Fruit fly (Drosophila melanogaster): ENCODE measurements around the gene CG8833.
A peak's percentile ranks its signal among the peaks of the same experiment; 100 is the strongest.

CG8833 gene

DNA sequence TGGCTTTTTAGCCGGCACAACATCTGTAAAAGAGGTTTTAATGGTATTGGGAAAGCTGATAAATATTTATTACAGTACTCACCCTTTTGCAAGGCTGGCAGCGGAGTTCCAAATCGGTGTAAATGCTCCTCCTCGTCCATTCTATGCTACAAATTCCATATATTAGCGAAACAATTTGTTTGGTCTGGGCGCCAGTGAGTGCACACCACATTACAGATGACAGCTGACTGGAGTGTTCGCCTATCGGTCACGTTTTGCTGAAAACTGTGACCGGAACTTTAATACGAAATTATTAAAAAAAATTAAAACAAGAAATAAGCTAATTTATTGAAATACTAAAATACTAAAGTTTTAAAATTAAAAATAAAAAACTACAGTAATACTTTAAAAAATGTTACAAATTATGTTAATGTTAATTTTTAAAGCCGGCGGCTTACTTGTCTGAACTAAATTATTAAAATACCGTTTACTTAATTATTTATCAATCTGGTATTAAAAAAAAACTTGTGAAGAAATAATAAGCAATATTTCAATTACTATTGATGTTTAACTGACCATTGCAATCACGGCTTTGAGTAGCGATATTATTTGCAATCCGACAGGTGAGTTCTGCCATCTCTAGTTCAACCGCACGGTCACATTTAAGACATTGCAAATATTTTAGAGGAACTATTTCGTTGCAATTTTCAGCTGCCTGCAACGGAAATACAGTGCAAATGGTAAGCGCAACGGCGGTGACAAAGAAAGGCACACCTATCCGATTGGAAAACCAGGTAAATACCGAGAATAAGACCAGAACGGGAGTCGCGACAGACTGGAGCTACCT, at the start of gene CG8833, which contains the start of gene DCTN1-p150 (continued):
- TF ChIP-seq CG17186 (GFP tag; optimal IDR thresholded peaks at IDR 0.05) (no peak), CG17359 (tag; optimal IDR thresholded peaks at IDR 0.05) (no peak), CG17568 (GFP tag; optimal IDR thresholded peaks at IDR 0.05) (no peak), CG33557 (GFP tag; optimal IDR thresholded peaks at IDR 0.05) (no peak), HHEX (GFP tag; optimal IDR thresholded peaks at IDR 0.05) (no peak), crc (GFP tag; optimal IDR thresholded peaks at IDR 0.05) (no peak), salm (tag; optimal IDR thresholded peaks at IDR 0.05) (no peak), CG10959 (GFP tag; IDR thresholded peaks at IDR 0.05) (no peak), CG11560 (tag; IDR thresholded peaks at IDR 0.05) (no peak), Deaf1 (tag; optimal IDR thresholded peaks at IDR 0.05) (no peak), Dip2 (GFP tag; IDR thresholded peaks at IDR 0.05) (no peak), CG6272 (GFP tag; IDR thresholded peaks at IDR 0.05) (peak; percentile 38; the same call in 1 of the 2 replicates), Bteb2 (GFP tag; optimal IDR thresholded peaks at IDR 0.05) (no peak), CG14667 (GFP tag; IDR thresholded peaks at IDR 0.05) (no peak), MESR4 (GFP tag; optimal IDR thresholded peaks at IDR 0.05) (peak; percentile 64), CG33213 (GFP tag; optimal IDR thresholded peaks at IDR 0.05) (peak; percentile 18), CG3847 (GFP tag; IDR thresholded peaks at IDR 0.05) (peak; percentile 39; the same call in 1 of the 2 replicates), otp (GFP tag; IDR thresholded peaks at IDR 0.05) (no peak), abd-A (tag; optimal IDR thresholded peaks at IDR 0.05) (no peak), sna (GFP tag; IDR thresholded peaks at IDR 0.05; ENCODE audit: partially characterized antibody) (no peak), Taf1 (GFP tag; IDR thresholded peaks at IDR 0.05) (no peak), CG10431 (GFP tag; optimal IDR thresholded peaks at IDR 0.05) (no peak), ken (GFP tag; IDR thresholded peaks at IDR 0.05) (0 out of 3 replicates have a peak, but pooled peaks have one; percentile 18), pita (GFP tag; optimal IDR thresholded peaks at IDR 0.05) (no peak), odd (GFP tag; optimal IDR thresholded peaks at IDR 0.05) (peak; percentile 41), D19A (tag; optimal IDR thresholded peaks at IDR 0.05) (no peak), peb (GFP tag; IDR thresholded peaks at IDR 0.05) (no peak), CG32532 (GFP tag; IDR thresholded peaks at IDR 0.05) (peak; percentile 51), CG9609 (GFP tag; optimal IDR thresholded peaks at IDR 0.05) (peak; percentile 49), CG10462 (GFP tag; optimal IDR thresholded peaks at IDR 0.05) (peak; percentile 7), tio (GFP tag; optimal IDR thresholded peaks at IDR 0.05) (no peak), CG17361 (GFP tag; IDR thresholded peaks at IDR 0.05) (peak; percentile 72), sc (optimal IDR thresholded peaks at IDR 0.05) (no peak), sc (GFP tag; optimal IDR thresholded peaks at IDR 0.05) (no peak), zen (tag; optimal IDR thresholded peaks at IDR 0.05) (no peak), kah (GFP tag; optimal IDR thresholded peaks at IDR 0.05) (no peak), ranshi (GFP tag; IDR thresholded peaks at IDR 0.05) (peak; percentile 57; the same call in 1 of the 2 replicates), D19B (GFP tag; optimal IDR thresholded peaks at IDR 0.05) (no peak), zfh1 (GFP tag; IDR thresholded peaks at IDR 0.05) (0 out of 3 replicates have a peak, but pooled peaks have one; percentile 10), hb (GFP tag; IDR thresholded peaks at IDR 0.05; ENCODE audit: partially characterized antibody) (no peak), CG10209 (GFP tag; optimal IDR thresholded peaks at IDR 0.05) (no peak), scrt (GFP tag; optimal IDR thresholded peaks at IDR 0.05) (no peak), C15 (GFP tag; IDR thresholded peaks at IDR 0.05) (no peak), CG4707 (GFP tag; optimal IDR thresholded peaks at IDR 0.05) (no peak), B-H1 (GFP tag; IDR thresholded peaks at IDR 0.05) (no peak; the same call in 2 of the 3 replicates), gcm (GFP tag; optimal IDR thresholded peaks at IDR 0.05) (no peak), Nf-YB (GFP tag; optimal IDR thresholded peaks at IDR 0.05) (peak; percentile 29), ro (GFP tag; IDR thresholded peaks at IDR 0.05) (no peak), CG9215 (GFP tag; IDR thresholded peaks at IDR 0.05) (0 out of 2 replicates have a peak, but pooled peaks have one; percentile 34), CG17328 (GFP tag; IDR thresholded peaks at IDR 0.05) (no peak)

Data from whole organism, embryonic.